Worm (Caenorhabditis elegans) whole organism, L4 larva: ENCODE data around the gene F10D7.5.

ENCODE experiments used
- arid-1 ChIP-seq: fragments of 200-800 bp; sonication (Bioruptor generic); conservative IDR thresholded peaks from 2 replicates; pipeline ENCODE4 v1.3.6; 2022; ENCODE audit warnings: missing genetic modification reagents, missing genetic modification characterization, missing compliant biosample characterization
- daf-8 ChIP-seq: fragments of 200-800 bp; sonication (Bioruptor generic); IDR thresholded peaks from 2 replicates; pipeline ENCODE4 v1.3.6; 2022; ENCODE audit warnings: missing genetic modification characterization, missing compliant biosample characterization
- fkh-10 ChIP-seq: fragments of 150-350 bp; optimal IDR thresholded peaks from 2 replicates; lab custom pipeline; 2014; ENCODE audit warnings: missing biosample characterization, missing genetic modification reagents, missing genetic modification characterization
- skn-1 ChIP-seq: fragments of 150-350 bp; optimal IDR thresholded peaks from 2 replicates; lab custom pipeline; 2014; ENCODE audit warnings: missing biosample characterization, missing genetic modification characterization
- ztf-7 ChIP-seq: fragments of 150-350 bp; optimal IDR thresholded peaks from 2 replicates; lab custom pipeline; 2014; ENCODE audit warnings: missing biosample characterization, missing genetic modification characterization

ce11 chrX:17401264-17401663 lies 9.8 kb upstream of the F10D7.5 start, which contains the start of gene F11C7.6:
- TF ChIP-seq daf-8 (GFP tag; lab: Robert Waterston, UW) (no peak), fkh-10 (GFP tag; lab: Kevin White, UChicago) (no peak), arid-1 (GFP tag; lab: Robert Waterston, UW) (no peak), ztf-7 (tag; lab: Kevin White, UChicago) (no peak), skn-1 (tag; lab: Kevin White, UChicago) (no peak)
